Worm (Caenorhabditis elegans): ENCODE data around the gene R10E4.6.

Gene R10E4.6

ce11 chrIII:4317065-4317752, 24.0 kb downstream of the R10E4.6 start, which contains the start of gene tag-131 (continued):
- TF ChIP-seq pag-3 (tag; optimal IDR thresholded peaks at IDR 0.05; ENCODE audit: borderline replicate concordance, insufficient read depth): no peak
- no peak for TF ChIP-seq skn-1 (tag; optimal IDR thresholded peaks at IDR 0.05)
- TF ChIP-seq ces-1 (GFP tag; optimal IDR thresholded peaks at IDR 0.05): no peak
- TF ChIP-seq lin-39 (tag; optimal IDR thresholded peaks at IDR 0.05): peak; percentile 8
- no peak for TF ChIP-seq efl-3 (GFP tag; optimal IDR thresholded peaks at IDR 0.05)
- TF ChIP-seq sup-37 (GFP tag; optimal IDR thresholded peaks at IDR 0.05): no peak
- TF ChIP-seq fos-1 (tag; optimal IDR thresholded peaks at IDR 0.05): no peak
- TF ChIP-seq tbx-2 (tag; optimal IDR thresholded peaks at IDR 0.05): peak; percentile 22
- TF ChIP-seq lsy-2 (tag; optimal IDR thresholded peaks at IDR 0.05): peak; percentile 38 to 67
- peak; percentile 64 for TF ChIP-seq blmp-1 (tag; optimal IDR thresholded peaks at IDR 0.05)
- peak; percentile 41 for TF ChIP-seq nhr-11 (tag; optimal IDR thresholded peaks at IDR 0.05)
- TF ChIP-seq dpl-1 (GFP tag; optimal IDR thresholded peaks at IDR 0.05): peak; percentile 3 to 20 (median 4)
- no peak for TF ChIP-seq egl-27 (tag; optimal IDR thresholded peaks at IDR 0.05)
- TF ChIP-seq mep-1 (tag; optimal IDR thresholded peaks at IDR 0.05): peak; percentile 13
- no peak for TF ChIP-seq ceh-63 (GFP tag; optimal IDR thresholded peaks at IDR 0.05)
- TF ChIP-seq sptf-1 (tag; optimal IDR thresholded peaks at IDR 0.05): no peak
- peak; percentile 75 for TF ChIP-seq snu-23 (GFP tag; optimal IDR thresholded peaks at IDR 0.05)
- peak in 1 of 2 experiments; percentile 26 for TF ChIP-seq mdl-1 (tag; optimal IDR thresholded peaks at IDR 0.05)
- TF ChIP-seq lin-35 (GFP tag; optimal IDR thresholded peaks at IDR 0.05): peak; percentile 17 to 36
- TF ChIP-seq irx-1 (tag; optimal IDR thresholded peaks at IDR 0.05): no peak
- no peak for TF ChIP-seq pqm-1 (tag; optimal IDR thresholded peaks at IDR 0.05)
- TF ChIP-seq sox-4 (tag; optimal IDR thresholded peaks at IDR 0.05): no peak
- TF ChIP-seq grh-1 (GFP tag; IDR thresholded peaks at IDR 0.05): no peak
- no peak for TF ChIP-seq nhr-76 (tag; optimal IDR thresholded peaks at IDR 0.05)
- TF ChIP-seq unc-30 (tag; optimal IDR thresholded peaks at IDR 0.05): no peak
- peak; percentile 63 for TF ChIP-seq nhr-20 (tag; optimal IDR thresholded peaks at IDR 0.05)
- no peak for TF ChIP-seq alr-1 (tag; optimal IDR thresholded peaks at IDR 0.05; ENCODE audit: borderline replicate concordance)
- TF ChIP-seq ceh-88 (GFP tag; IDR thresholded peaks at IDR 0.05): no peak
- peak; percentile 48 to 57 for TF ChIP-seq efl-1 (optimal IDR thresholded peaks at IDR 0.05)
- TF ChIP-seq efl-1 (GFP tag; optimal IDR thresholded peaks at IDR 0.05 in 1 of 2): no peak
- TF ChIP-seq aly-2 (tag; optimal IDR thresholded peaks at IDR 0.05): no peak
- TF ChIP-seq nhr-28 (tag; optimal IDR thresholded peaks at IDR 0.05): no peak
- TF ChIP-seq nhr-12 (tag; optimal IDR thresholded peaks at IDR 0.05): no peak
- no peak for TF ChIP-seq hpl-2 (GFP tag; optimal IDR thresholded peaks at IDR 0.05)
- TF ChIP-seq vab-15 (tag; optimal IDR thresholded peaks at IDR 0.05): no peak
- TF ChIP-seq ceh-82 (tag; optimal IDR thresholded peaks at IDR 0.05): no peak
- no peak for TF ChIP-seq pax-3 (tag; optimal IDR thresholded peaks at IDR 0.05)
- no peak for TF ChIP-seq fkh-10 (GFP tag; optimal IDR thresholded peaks at IDR 0.05)
- TF ChIP-seq ceh-8 (GFP tag; optimal IDR thresholded peaks at IDR 0.05): no peak
- TF ChIP-seq mef-2 (tag; optimal IDR thresholded peaks at IDR 0.05): no peak
- no peak for TF ChIP-seq nhr-77 (tag; optimal IDR thresholded peaks at IDR 0.05)
- TF ChIP-seq lir-3 (tag; optimal IDR thresholded peaks at IDR 0.05; ENCODE audit: poor library complexity): peak; percentile 16
- no peak for TF ChIP-seq egl-13 (tag; optimal IDR thresholded peaks at IDR 0.05)
- TF ChIP-seq nhr-47 (tag; optimal IDR thresholded peaks at IDR 0.05): peak; percentile 36
- no peak for TF ChIP-seq nhr-90 (tag; optimal IDR thresholded peaks at IDR 0.05; ENCODE audit: poor library complexity)
- peak; percentile 80 for TF ChIP-seq nhr-71 (tag; optimal IDR thresholded peaks at IDR 0.05)
- no peak for TF ChIP-seq C04F5.9 (tag; optimal IDR thresholded peaks at IDR 0.05)
- TF ChIP-seq nhr-85 (tag): no peak
- no peak for TF ChIP-seq C34B4.2 (tag; optimal IDR thresholded peaks at IDR 0.05)
- no peak for TF ChIP-seq tlp-1 (tag; optimal IDR thresholded peaks at IDR 0.05)
- no peak for TF ChIP-seq unc-86 (tag; optimal IDR thresholded peaks at IDR 0.05)
- peak; percentile 74 for TF ChIP-seq rnt-1 (tag; optimal IDR thresholded peaks at IDR 0.05)
